Fruit fly (Drosophila melanogaster): ENCODE results near the gene ATPsynD.

DNA sequence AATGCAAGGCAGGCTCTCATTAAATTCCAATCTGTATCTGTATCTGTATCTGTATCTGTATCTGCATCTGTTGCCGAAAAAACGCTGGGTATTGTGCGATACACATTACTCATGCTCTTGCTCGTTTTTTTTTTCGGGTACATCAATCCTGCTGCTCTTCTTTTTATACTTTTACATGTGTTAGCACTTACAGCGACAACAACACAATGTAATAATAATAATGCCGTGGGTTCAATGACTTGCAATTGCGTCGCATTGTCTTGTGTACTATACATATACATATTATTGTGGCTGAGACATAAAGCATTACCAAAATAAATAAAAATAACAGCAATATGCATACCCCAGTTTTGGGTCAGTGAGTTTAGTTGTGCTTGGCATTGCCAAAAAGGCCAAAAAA, 40.0 kb upstream of the ATPsynD start:
- no peak for TF ChIP-seq toe (GFP tag; optimal IDR thresholded peaks at IDR 0.05)
- no peak for TF ChIP-seq cic (GFP tag; optimal IDR thresholded peaks at IDR 0.05)
- TF ChIP-seq CG33017 (tag; optimal IDR thresholded peaks at IDR 0.05) = no peak
